Worm (Caenorhabditis elegans) whole organism, L1 larva: ENCODE results near the gene T20F7.3.

Experiments
- dsc-1 ChIP-seq: sonication (generic microtip); optimal IDR thresholded peaks from 2 replicates; lab custom pipeline; 2016; ENCODE audit warnings: mild to moderate bottlenecking, missing genetic modification characterization, missing compliant biosample characterization
- elt-2 ChIP-seq: sonication (generic microtip); optimal IDR thresholded peaks from 2 replicates; lab custom pipeline; 2016; ENCODE audit warnings: missing genetic modification characterization, mild to moderate bottlenecking, inconsistent platforms, missing compliant biosample characterization, missing genetic modification reagents
- fos-1 ChIP-seq: fragments of 150-350 bp; optimal IDR thresholded peaks from 2 replicates; lab custom pipeline; 2014; ENCODE audit warnings: missing biosample characterization, missing genetic modification characterization
- jun-1 ChIP-seq: fragments of 150-350 bp; optimal IDR thresholded peaks from 2 replicates; lab custom pipeline; 2014; ENCODE audit warnings: missing biosample characterization, missing genetic modification reagents, missing genetic modification characterization
- nhr-11 ChIP-seq: fragments of 150-350 bp; optimal IDR thresholded peaks from 2 replicates; lab custom pipeline; 2014; ENCODE audit warnings: missing biosample characterization, missing genetic modification characterization
- nhr-12 ChIP-seq: sonication (generic microtip); optimal IDR thresholded peaks from 2 replicates; lab custom pipeline; 2017; ENCODE audit warnings: missing biosample characterization, missing genetic modification characterization
- nhr-28 ChIP-seq: fragments of 150-350 bp; optimal IDR thresholded peaks from 2 replicates; lab custom pipeline; 2014; ENCODE audit warnings: missing biosample characterization, missing genetic modification characterization
- nhr-76 ChIP-seq: sonication (generic microtip); optimal IDR thresholded peaks from 2 replicates; lab custom pipeline; 2017; ENCODE audit warnings: missing biosample characterization, missing genetic modification characterization
- tbx-2 ChIP-seq: sonication (generic microtip); optimal IDR thresholded peaks from 2 replicates; lab custom pipeline; 2016; ENCODE audit warnings: missing genetic modification characterization, missing compliant biosample characterization

- TF ChIP-seq fos-1 (tag; lab: Kevin White, UChicago) (no peak), dsc-1 (tag; lab: Kevin White, UChicago) (no peak), nhr-76 (tag; lab: Kevin White, UChicago) (no peak), tbx-2 (tag; lab: Kevin White, UChicago) (no peak), jun-1 (tag; lab: Kevin White, UChicago) (no peak), nhr-12 (tag; lab: Kevin White, UChicago) (no peak), nhr-11 (tag; lab: Kevin White, UChicago) (no peak), nhr-28 (tag; lab: Kevin White, UChicago) (no peak), elt-2 (tag; lab: Kevin White, UChicago) (no peak)
Observed at ce11 chrX:16903619-16904018, 43.4 kb downstream of the T20F7.3 start, which contains the start of gene F39F10.4.
